Worm (Caenorhabditis elegans): ENCODE data around the gene glr-6.
"Not testable (repeated sequence)": the region's sequence is repeated elsewhere in the genome, so short reads cannot be mapped to it uniquely, and the experiment has no call there.

Gene glr-6

DNA sequence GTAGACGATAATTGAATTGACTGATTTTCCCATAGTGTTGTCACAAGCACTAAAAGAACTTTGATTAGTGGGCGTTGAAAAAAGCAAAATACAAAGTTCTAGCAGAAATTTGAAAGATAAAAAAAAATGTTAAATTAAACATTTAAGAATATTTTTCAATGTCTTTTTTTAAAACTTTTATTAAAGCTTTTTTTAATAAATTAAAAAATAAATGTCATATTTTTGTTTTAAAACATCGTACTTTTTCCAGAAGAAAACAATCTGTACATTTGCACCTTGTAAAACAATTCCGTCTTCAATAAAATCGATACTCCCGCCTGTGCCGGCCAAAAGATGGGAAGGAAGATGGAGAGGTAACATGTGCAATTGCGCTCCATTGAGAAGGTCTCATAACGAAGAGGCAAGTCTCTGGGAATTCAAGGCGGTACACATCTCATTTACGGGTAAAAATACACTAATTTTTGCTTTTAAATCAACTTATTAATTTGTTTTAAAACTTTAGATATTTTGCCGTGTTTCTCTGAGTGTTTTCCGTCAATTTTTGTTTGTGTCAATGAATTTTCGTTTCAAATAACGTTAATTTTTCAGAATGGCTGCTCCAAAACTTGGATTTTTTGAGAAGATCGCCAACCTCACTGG, at the start of gene glr-6, which contains the start of gene asg-2:
Gene glr-6, minus strand, starts transcription at position 51 of the 639 bp plus-strand sequence.
Gene asg-2, plus strand, starts transcription at position 589 of the 639 bp plus-strand sequence.
- TF ChIP-seq tbx-11 (GFP tag; IDR thresholded peaks at IDR 0.05) (no peak), sea-1 (GFP tag; conservative IDR thresholded peaks at IDR 0.05) (no peak), hmg-4 (GFP tag; optimal IDR thresholded peaks at IDR 0.05) (no peak), F13C5.2 (tag; optimal IDR thresholded peaks at IDR 0.05) (peak; percentile 42), ceh-13 (GFP tag; optimal IDR thresholded peaks at IDR 0.05) (no peak), hnd-1 (tag; optimal IDR thresholded peaks at IDR 0.05) (no peak), aly-1 (tag; optimal IDR thresholded peaks at IDR 0.05) (no peak)

- TF ChIP-seq aly-1 (tag; optimal IDR thresholded peaks at IDR 0.05) (no peak), hnd-1 (tag; optimal IDR thresholded peaks at IDR 0.05) (no peak), hmg-4 (GFP tag; optimal IDR thresholded peaks at IDR 0.05) (no peak), flt-1 (GFP tag; IDR thresholded peaks at IDR 0.05) (no peak), F13C5.2 (tag; optimal IDR thresholded peaks at IDR 0.05) (no peak), pes-1 (GFP tag; IDR thresholded peaks at IDR 0.05) (no peak), tra-4 (tag; optimal IDR thresholded peaks at IDR 0.05) (no peak), ceh-36 (tag; optimal IDR thresholded peaks at IDR 0.05) (no peak), sea-1 (GFP tag; conservative IDR thresholded peaks at IDR 0.05) (no peak), ets-7 (tag; optimal IDR thresholded peaks at IDR 0.05) (no peak), hmbx-1 (tag; optimal IDR thresholded peaks at IDR 0.05) (no peak), tbx-11 (GFP tag; IDR thresholded peaks at IDR 0.05) (no peak), ama-1 (optimal IDR thresholded peaks at IDR 0.05) (no peak), B0310.2 (tag; optimal IDR thresholded peaks at IDR 0.05) (no peak), ceh-13 (GFP tag; optimal IDR thresholded peaks at IDR 0.05) (no peak), scrt-1 (GFP tag; IDR thresholded peaks at IDR 0.05) (no peak), tbx-37 (GFP tag; conservative IDR thresholded peaks at IDR 0.05) (no peak)
These were observed 48.9 kb upstream of the glr-6 start, which contains the start of gene unc-6 for ce11 chrX:6889374-6889773. TSS of gene unc-6 (plus strand) at chrX:6889674.

DNA sequence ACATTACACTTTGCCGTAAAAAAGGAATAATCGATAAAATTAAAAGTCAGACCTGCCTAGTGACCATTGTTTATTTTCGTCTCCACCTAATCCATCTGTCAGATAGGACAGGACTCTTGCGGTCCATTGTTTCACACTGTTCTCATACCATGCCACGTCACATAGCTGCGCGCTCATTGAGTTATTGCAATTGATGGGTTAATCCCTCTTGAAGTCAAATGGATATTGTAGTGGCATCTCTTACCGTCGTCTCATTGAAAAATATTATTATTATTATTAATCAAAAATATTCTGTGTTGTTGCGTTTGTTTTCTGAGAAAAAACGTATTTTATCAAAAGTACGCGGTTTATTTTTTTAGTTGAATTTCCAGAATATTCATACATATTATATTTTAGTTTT, 47.7 kb upstream of the glr-6 start:
- TF ChIP-seq ceh-36 (tag; optimal IDR thresholded peaks at IDR 0.05) (no peak), B0310.2 (tag; optimal IDR thresholded peaks at IDR 0.05) (no peak), tbx-11 (GFP tag; IDR thresholded peaks at IDR 0.05) (no peak), ceh-13 (GFP tag; optimal IDR thresholded peaks at IDR 0.05) (no peak), tra-4 (tag; optimal IDR thresholded peaks at IDR 0.05) (no peak), hmg-4 (GFP tag; optimal IDR thresholded peaks at IDR 0.05) (no peak), flt-1 (GFP tag; IDR thresholded peaks at IDR 0.05) (no peak), tbx-37 (GFP tag; conservative IDR thresholded peaks at IDR 0.05) (no peak), aly-1 (tag; optimal IDR thresholded peaks at IDR 0.05) (no peak), pes-1 (GFP tag; IDR thresholded peaks at IDR 0.05) (no peak), scrt-1 (GFP tag; IDR thresholded peaks at IDR 0.05) (no peak), hmbx-1 (tag; optimal IDR thresholded peaks at IDR 0.05) (no peak), ama-1 (optimal IDR thresholded peaks at IDR 0.05) (no peak), ets-7 (tag; optimal IDR thresholded peaks at IDR 0.05) (no peak)

DNA sequence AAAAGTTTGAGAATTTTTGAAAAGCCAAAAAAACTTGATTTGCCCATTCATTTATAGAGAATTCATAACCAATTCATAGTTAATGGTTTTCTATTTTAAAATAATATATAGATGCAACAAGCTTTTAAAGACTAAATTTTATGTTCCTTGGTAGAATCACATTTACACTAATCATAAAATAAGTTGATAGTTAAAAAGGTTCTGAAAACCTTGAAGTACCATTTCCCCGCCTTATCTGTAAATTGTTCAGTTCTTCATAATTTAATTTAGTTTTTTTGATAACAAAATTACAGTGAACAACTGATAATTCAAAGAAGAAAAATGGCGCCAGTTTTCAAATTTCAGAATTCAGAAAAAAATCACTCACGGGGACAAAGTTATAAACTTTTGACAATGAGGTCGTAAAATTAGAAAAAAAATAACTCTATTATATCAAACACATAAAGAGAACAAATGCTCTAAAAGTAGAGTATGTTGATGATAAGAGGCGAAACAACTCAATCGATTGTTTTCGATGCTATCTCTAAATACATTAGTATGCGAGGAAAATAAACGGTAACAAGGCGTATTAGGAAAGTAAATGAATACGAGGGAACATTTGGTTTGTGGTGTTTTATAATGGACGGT, 44.8 kb upstream of the glr-6 start, which contains the start of gene F41C6.7:
Gene F41C6.7, minus strand, starts transcription at position 51 of the 627 bp plus-strand sequence.
- TF ChIP-seq ceh-36 (tag; optimal IDR thresholded peaks at IDR 0.05) (no peak), pes-1 (GFP tag; IDR thresholded peaks at IDR 0.05) (no peak), ets-7 (tag; optimal IDR thresholded peaks at IDR 0.05) (no peak), tra-4 (tag; optimal IDR thresholded peaks at IDR 0.05) (no peak), B0310.2 (tag; optimal IDR thresholded peaks at IDR 0.05) (no peak)

- TF ChIP-seq F13C5.2 (tag; optimal IDR thresholded peaks at IDR 0.05) (no peak), ama-1 (optimal IDR thresholded peaks at IDR 0.05) (no peak), ceh-13 (GFP tag; optimal IDR thresholded peaks at IDR 0.05) (no peak), aly-1 (tag; optimal IDR thresholded peaks at IDR 0.05) (no peak), B0310.2 (tag; optimal IDR thresholded peaks at IDR 0.05) (no peak), scrt-1 (GFP tag; IDR thresholded peaks at IDR 0.05) (no peak), hmg-4 (GFP tag; optimal IDR thresholded peaks at IDR 0.05) (no peak), tbx-37 (GFP tag; conservative IDR thresholded peaks at IDR 0.05) (no peak), pes-1 (GFP tag; IDR thresholded peaks at IDR 0.05) (no peak), sea-1 (GFP tag; conservative IDR thresholded peaks at IDR 0.05) (no peak)
These were observed 43.9 kb upstream of the glr-6 start for ce11 chrX:6884439-6884838.

DNA sequence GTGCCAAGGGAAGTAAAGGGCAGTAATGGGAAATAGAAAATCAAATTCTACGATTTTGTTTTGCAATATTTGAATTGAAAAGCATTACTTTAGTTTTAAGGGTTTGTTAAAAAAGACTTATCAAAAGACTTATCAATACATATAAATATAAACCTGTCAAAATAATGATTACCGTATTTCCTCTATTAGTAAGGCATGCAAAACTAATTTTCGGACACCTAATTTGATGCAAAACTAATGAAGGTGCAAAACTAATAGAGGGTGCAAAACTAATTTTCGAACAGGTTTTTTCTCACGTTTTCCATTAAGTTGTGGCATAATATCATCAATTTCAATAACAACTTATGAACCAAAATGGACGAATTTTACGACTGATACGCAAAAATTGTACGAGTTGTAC, 41.3 kb upstream of the glr-6 start, which contains the start of gene F41C6.6:
Gene F41C6.6, minus strand, starts transcription at position 101 of the 400 bp plus-strand sequence.
- not testable (repeated sequence) for TF ChIP-seq scrt-1 (GFP tag; IDR thresholded peaks at IDR 0.05); aly-1 (tag; optimal IDR thresholded peaks at IDR 0.05); hnd-1 (tag; optimal IDR thresholded peaks at IDR 0.05)

- TF ChIP-seq sea-1 (GFP tag; conservative IDR thresholded peaks at IDR 0.05), result no peak
- TF ChIP-seq B0310.2 (tag; optimal IDR thresholded peaks at IDR 0.05), result no peak
- TF ChIP-seq hmg-4 (GFP tag; optimal IDR thresholded peaks at IDR 0.05), result no peak
- TF ChIP-seq tbx-37 (GFP tag; conservative IDR thresholded peaks at IDR 0.05), result no peak
These were observed 36.9 kb upstream of the glr-6 start, which contains the start of gene col-173 for ce11 chrX:6877436-6877835. TSS of gene col-173 (minus strand) at chrX:6877536.

DNA sequence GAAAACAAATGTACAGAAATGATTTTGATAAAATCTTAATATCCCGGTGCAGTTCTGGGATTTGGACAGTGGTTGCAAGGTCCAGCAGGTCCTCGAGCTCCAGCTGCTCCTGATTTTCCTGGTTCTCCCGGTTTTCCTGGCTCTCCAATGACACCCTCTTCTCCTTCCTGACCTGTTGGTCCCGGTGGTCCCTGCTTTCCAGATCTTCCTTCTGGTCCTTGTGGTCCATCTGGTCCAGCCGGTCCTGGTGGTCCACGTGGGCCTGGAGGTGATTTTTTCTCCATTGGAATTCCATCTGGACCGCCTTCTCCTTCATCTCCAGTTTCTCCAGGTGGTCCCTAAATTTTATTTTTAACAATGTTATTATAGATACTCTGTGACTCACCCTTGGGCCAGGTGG, 34.8 kb upstream of the glr-6 start:
- no peak for TF ChIP-seq hnd-1 (tag; optimal IDR thresholded peaks at IDR 0.05)
- no peak for TF ChIP-seq sea-1 (GFP tag; conservative IDR thresholded peaks at IDR 0.05)
- TF ChIP-seq ets-7 (tag; optimal IDR thresholded peaks at IDR 0.05), result no peak
- TF ChIP-seq scrt-1 (GFP tag; IDR thresholded peaks at IDR 0.05), result no peak
- no peak for TF ChIP-seq ceh-13 (GFP tag; optimal IDR thresholded peaks at IDR 0.05)

Measured in whole organism, early embryonic.